Worm (Caenorhabditis elegans) whole organism, L3 larva: ENCODE measurements around the gene phf-33.
A peak's percentile ranks its signal among the peaks of the same experiment; 100 is the strongest.

Experiments used
- R02D3.7 ChIP-seq: fragments of 150-350 bp; optimal IDR thresholded peaks from 2 replicates; lab custom pipeline; 2014; ENCODE audit warnings: missing biosample characterization, missing genetic modification characterization
- aly-2 ChIP-seq: fragments of 150-350 bp; optimal IDR thresholded peaks from 2 replicates; lab custom pipeline; 2014; ENCODE audit warnings: missing biosample characterization, missing genetic modification characterization
- ama-1 ChIP-seq: fragments of 150-350 bp; optimal IDR thresholded peaks from 2 replicates; lab custom pipeline; 2018
- ceh-28 ChIP-seq: fragments of 150-350 bp; optimal IDR thresholded peaks from 2 replicates; lab custom pipeline; 2014; ENCODE audit warnings: missing biosample characterization, missing genetic modification reagents, missing genetic modification characterization
- ceh-82 ChIP-seq: fragments of 150-350 bp; optimal IDR thresholded peaks from 2 replicates; lab custom pipeline; 2014; ENCODE audit warnings: missing biosample characterization, missing genetic modification characterization
- daf-12 ChIP-seq: fragments of 150-350 bp; optimal IDR thresholded peaks from 2 replicates; lab custom pipeline; 2014; ENCODE audit warnings: missing biosample characterization, missing genetic modification reagents, missing genetic modification characterization
- egl-27 ChIP-seq: sonication (generic microtip); optimal IDR thresholded peaks from 4 replicates; lab custom pipeline; 2017; ENCODE audit warnings: missing biosample characterization, missing genetic modification reagents, missing genetic modification characterization
- egl-5 ChIP-seq: fragments of 150-350 bp; optimal IDR thresholded peaks from 2 replicates; lab custom pipeline; 2017; ENCODE audit warnings: missing biosample characterization, missing genetic modification reagents, missing genetic modification characterization, inconsistent platforms
- elt-1 ChIP-seq: fragments of 150-350 bp; optimal IDR thresholded peaks from 2 replicates; lab custom pipeline; 2014; ENCODE audit warnings: missing biosample characterization, missing genetic modification characterization
- elt-2 ChIP-seq: sonication (generic microtip); optimal IDR thresholded peaks from 2 replicates; lab custom pipeline; 2016; ENCODE audit warnings: missing genetic modification reagents, mild to moderate bottlenecking, missing genetic modification characterization, missing compliant biosample characterization
- elt-3 ChIP-seq, 3 experiments: fragments of 150-350 bp in 1 of 3; sonication (generic microtip) in 2 of 3; optimal IDR thresholded peaks; 2 replicates in 2 of 3; 4 replicates in 1 of 3; lab custom pipeline; 2014 to 2017; ENCODE audit warnings: missing biosample characterization in 3 of 3, missing genetic modification characterization in 3 of 3
- eor-1 ChIP-seq, 2 experiments: fragments of 150-350 bp; optimal IDR thresholded peaks; 2 replicates each; lab custom pipeline; 2014 to 2018; ENCODE audit warnings: missing biosample characterization in 2 of 2, missing genetic modification characterization in 2 of 2
- fkh-10 ChIP-seq: sonication (generic microtip); optimal IDR thresholded peaks from 2 replicates; lab custom pipeline; 2017; ENCODE audit warnings: missing biosample characterization, missing genetic modification reagents, missing genetic modification characterization
- fkh-2 ChIP-seq: fragments of 150-350 bp; optimal IDR thresholded peaks from 2 replicates; lab custom pipeline; 2014; ENCODE audit warnings: missing biosample characterization, missing genetic modification reagents, missing genetic modification characterization
- fos-1 ChIP-seq: fragments of 150-350 bp; optimal IDR thresholded peaks from 2 replicates; lab custom pipeline; 2014; ENCODE audit warnings: missing biosample characterization, missing genetic modification characterization
- lin-39 ChIP-seq: fragments of 150-350 bp; optimal IDR thresholded peaks from 2 replicates; lab custom pipeline; 2018; ENCODE audit warnings: missing biosample characterization, missing genetic modification reagents, missing genetic modification characterization
- lsy-12 ChIP-seq: sonication (generic microtip); optimal IDR thresholded peaks from 2 replicates; lab custom pipeline; 2016; ENCODE audit warnings: mild to moderate bottlenecking, missing genetic modification characterization, missing compliant biosample characterization
- nfya-1 ChIP-seq: sonication (generic microtip); optimal IDR thresholded peaks from 2 replicates; lab custom pipeline; 2017; ENCODE audit warnings: missing genetic modification characterization, mild to moderate bottlenecking, missing compliant biosample characterization, antibody characterized with exemption, moderate library complexity; ENCODE audit not compliant: insufficient read depth
- nhr-11 ChIP-seq: fragments of 150-350 bp; optimal IDR thresholded peaks from 2 replicates; lab custom pipeline; 2014; ENCODE audit warnings: missing biosample characterization, missing genetic modification characterization
- nhr-12 ChIP-seq: fragments of 150-350 bp; optimal IDR thresholded peaks from 2 replicates; lab custom pipeline; 2014; ENCODE audit warnings: missing biosample characterization, missing genetic modification characterization
- nhr-23 ChIP-seq: fragments of 150-350 bp; optimal IDR thresholded peaks from 2 replicates; lab custom pipeline; 2014; ENCODE audit warnings: missing biosample characterization, missing genetic modification reagents, missing genetic modification characterization
- nhr-25 ChIP-seq: sonication (generic microtip); optimal IDR thresholded peaks from 2 replicates; lab custom pipeline; 2017; ENCODE audit warnings: missing biosample characterization, missing genetic modification characterization
- nhr-28 ChIP-seq: fragments of 150-350 bp; optimal IDR thresholded peaks from 2 replicates; lab custom pipeline; 2014; ENCODE audit warnings: missing biosample characterization, missing genetic modification characterization
- nhr-76 ChIP-seq: fragments of 150-350 bp; sonication (generic microtip); optimal IDR thresholded peaks from 5 replicates; lab custom pipeline; 2014; ENCODE audit warnings: missing biosample characterization, missing genetic modification characterization
- nhr-77 ChIP-seq: fragments of 150-350 bp; optimal IDR thresholded peaks from 2 replicates; lab custom pipeline; 2014; ENCODE audit warnings: missing biosample characterization, missing genetic modification characterization
- pha-4 ChIP-seq: fragments of 150-350 bp; optimal IDR thresholded peaks from 2 replicates; lab custom pipeline; 2014; ENCODE audit warnings: missing biosample characterization, missing genetic modification reagents, missing genetic modification characterization
- pqm-1 ChIP-seq: fragments of 150-350 bp; optimal IDR thresholded peaks from 2 replicates; lab custom pipeline; 2017; ENCODE audit warnings: missing biosample characterization, missing genetic modification characterization, inconsistent platforms
- sea-2 ChIP-seq: fragments of 150-350 bp; sonication (generic microtip); optimal IDR thresholded peaks from 4 replicates; lab custom pipeline; 2014; ENCODE audit warnings: missing biosample characterization, missing genetic modification reagents, missing genetic modification characterization
- unc-62 ChIP-seq: fragments of 150-350 bp; sonication (generic microtip); optimal IDR thresholded peaks from 4 replicates; lab custom pipeline; 2014; ENCODE audit warnings: missing biosample characterization, missing genetic modification reagents, missing genetic modification characterization
- zag-1 ChIP-seq: fragments of 150-350 bp; optimal IDR thresholded peaks from 2 replicates; lab custom pipeline; 2014; ENCODE audit warnings: missing biosample characterization, missing genetic modification characterization
- ztf-4 ChIP-seq: fragments of 150-350 bp; optimal IDR thresholded peaks from 2 replicates; lab custom pipeline; 2014; ENCODE audit warnings: missing biosample characterization, missing genetic modification characterization

The phf-33 gene

DNA sequence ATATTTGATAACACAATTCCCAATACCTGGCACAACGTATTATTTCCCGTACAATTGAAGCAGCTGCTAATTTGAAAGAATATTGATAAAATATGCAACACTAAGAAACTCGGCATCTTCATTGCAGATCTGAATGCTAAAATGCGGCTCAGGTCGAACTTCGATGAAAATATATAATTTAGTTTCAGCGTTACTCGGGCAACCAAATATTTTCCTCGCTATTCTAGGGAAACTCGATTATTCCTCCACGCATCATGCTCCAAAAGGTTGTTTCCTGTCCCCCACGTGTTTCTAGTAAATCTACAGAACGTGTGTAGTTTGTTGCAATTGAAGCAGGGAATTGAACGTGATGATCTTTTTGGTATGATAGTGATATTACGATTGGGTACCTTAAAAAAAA, 29.7 kb downstream of the phf-33 start:
- TF ChIP-seq nhr-25, result no peak
- no peak for TF ChIP-seq pha-4 (tag; lab: Kevin White, UChicago)
- no peak for TF ChIP-seq R02D3.7 (tag; lab: Kevin White, UChicago)
- TF ChIP-seq ztf-4 (tag; lab: Kevin White, UChicago), result no peak
- TF ChIP-seq nhr-76 (tag; lab: Kevin White, UChicago), result no peak
- TF ChIP-seq nhr-11, result no peak
- TF ChIP-seq eor-1 (tag; optimal IDR thresholded peaks at IDR 0.05; lab: Kevin White, UChicago), result no peak
- no peak for TF ChIP-seq lsy-12 (tag; lab: Kevin White, UChicago)
- TF ChIP-seq nhr-12 (tag; lab: Kevin White, UChicago), result no peak
- TF ChIP-seq unc-62 (GFP tag; lab: Kevin White, UChicago), result no peak
- TF ChIP-seq fkh-2, result no peak
- no peak for TF ChIP-seq daf-12
- TF ChIP-seq aly-2 (tag; lab: Kevin White, UChicago), result no peak
- TF ChIP-seq egl-27 (tag; lab: Kevin White, UChicago), result no peak
- no peak for TF ChIP-seq nfya-1 (tag; lab: Kevin White, UChicago)
- TF ChIP-seq fos-1 (tag; lab: Kevin White, UChicago), result no peak
- TF ChIP-seq lin-39 (tag; lab: Kevin White, UChicago), result no peak

DNA sequence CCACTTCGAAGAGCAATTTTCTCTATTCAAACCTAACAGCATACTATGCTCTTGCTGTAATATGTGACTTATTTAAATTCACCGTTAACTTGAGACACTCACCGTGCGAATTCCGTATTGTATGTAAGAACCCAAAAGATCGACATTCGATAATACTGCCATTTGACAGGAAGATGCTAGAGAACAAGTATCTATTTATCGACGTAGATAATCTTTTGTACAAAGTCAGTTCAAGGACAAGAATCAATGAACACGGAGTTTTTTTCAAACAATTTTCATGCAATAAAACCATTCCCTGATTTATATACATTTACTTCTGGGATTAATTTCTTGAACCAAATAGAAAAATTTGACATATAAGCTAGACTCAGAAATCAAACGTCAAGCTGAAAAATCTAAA, 30.5 kb downstream of the phf-33 start, which contains the start of gene K08H2.7:
Gene K08H2.7 (minus strand): TSS at position 173 of the 400 bp plus-strand sequence.
- peak; percentile 20 for TF ChIP-seq nhr-23 (tag; lab: Kevin White, UChicago)
- TF ChIP-seq nhr-25, result peak; percentile 70
- TF ChIP-seq R02D3.7 (tag; lab: Kevin White, UChicago), result no peak
- TF ChIP-seq elt-1 (tag; lab: Kevin White, UChicago), result peak; percentile 97

DNA sequence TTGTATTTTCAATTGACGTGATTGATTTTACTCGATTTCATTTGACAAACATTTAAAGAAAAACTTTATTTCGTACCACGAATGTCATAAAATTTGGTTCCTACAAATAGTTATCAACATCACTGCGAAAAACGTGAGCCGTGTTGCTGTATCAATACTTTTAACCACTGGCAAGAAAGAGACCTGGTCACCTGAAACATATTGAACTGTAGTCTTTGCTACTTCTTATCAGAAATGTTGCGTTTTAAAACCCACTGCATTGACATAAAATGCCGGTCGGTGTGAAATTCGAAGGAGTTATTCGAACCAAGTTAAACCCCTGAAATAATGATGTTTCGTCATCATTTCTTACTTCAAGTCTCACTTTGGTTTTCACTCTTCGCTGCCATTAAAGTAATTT, 31.2 kb downstream of the phf-33 start:
- TF ChIP-seq lsy-12 (tag; lab: Kevin White, UChicago) (no peak), elt-2 (tag; lab: Kevin White, UChicago) (peak; percentile 69), pqm-1 (tag; lab: Kevin White, UChicago) (peak; percentile 41)

DNA sequence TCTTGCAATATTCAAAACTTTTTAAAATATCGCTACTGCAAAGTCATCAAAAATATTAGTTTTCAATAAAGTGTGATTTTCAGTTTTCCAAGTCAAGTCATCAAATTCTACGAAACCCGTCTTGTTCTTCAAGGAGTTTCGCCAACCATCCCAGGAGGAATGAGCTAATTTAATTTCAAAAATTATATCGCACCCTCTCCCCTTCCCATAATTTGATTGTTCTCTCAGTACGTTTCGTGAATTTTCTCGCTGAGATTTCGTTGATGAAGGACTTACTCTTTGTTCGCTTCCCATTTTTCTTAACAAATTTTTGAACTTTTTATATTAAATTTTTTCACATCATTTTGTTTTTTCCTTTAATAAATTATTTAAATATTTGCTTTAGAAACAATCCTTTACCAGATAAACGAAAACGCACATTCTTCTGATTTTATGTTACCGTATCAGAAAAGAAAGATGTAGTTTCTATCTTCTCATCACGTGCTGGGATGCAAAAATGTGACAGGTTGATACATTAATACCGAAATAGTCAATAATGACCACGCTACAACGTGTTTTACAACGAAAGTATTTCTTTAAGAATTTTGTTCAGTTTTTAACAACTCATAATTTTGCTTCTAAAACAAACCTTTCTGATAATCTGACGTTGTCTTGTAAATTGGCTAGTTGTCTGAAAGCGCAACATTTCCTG, 32.0 kb downstream of the phf-33 start:
- TF ChIP-seq elt-2 (tag; lab: Kevin White, UChicago), result peak; percentile 2
- no peak for TF ChIP-seq eor-1 (tag; optimal IDR thresholded peaks at IDR 0.05; lab: Kevin White, UChicago)
- TF ChIP-seq pha-4 (tag; lab: Kevin White, UChicago), result peak; percentile 2
- TF ChIP-seq ceh-82 (tag; lab: Kevin White, UChicago), result no peak
- peak; percentile 28 for TF ChIP-seq pqm-1 (tag; lab: Kevin White, UChicago)
- TF ChIP-seq fkh-10, result no peak
- TF ChIP-seq ceh-28 (tag; lab: Kevin White, UChicago), result no peak
- TF ChIP-seq nhr-23 (tag; lab: Kevin White, UChicago), result peak; percentile 12
- TF ChIP-seq, all 47 proteins: peak for 4

DNA sequence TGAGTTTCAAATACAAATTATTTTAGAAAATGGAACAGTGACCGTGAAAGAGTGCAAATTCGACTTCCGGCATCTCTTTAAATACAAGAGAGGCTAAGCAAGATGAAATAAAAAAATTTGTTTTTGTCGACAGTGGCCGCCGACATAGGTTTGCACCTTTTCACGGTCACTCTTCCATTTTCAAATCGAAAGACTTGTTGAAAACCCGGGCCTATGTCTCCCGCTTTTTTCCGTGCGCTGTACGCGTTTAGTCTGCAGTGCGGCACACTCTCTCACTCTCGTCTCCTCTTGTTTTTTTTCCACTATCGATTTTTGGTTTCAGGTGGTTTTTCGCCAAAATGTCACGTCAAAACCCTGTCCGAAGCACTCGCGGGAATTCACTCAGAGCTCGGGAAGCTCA, 33.7 kb downstream of the phf-33 start, which contains the start of gene hpl-1:
Gene hpl-1 (plus strand): TSS at position 301 of the 400 bp plus-strand sequence.
- TF ChIP-seq ama-1 (lab: Kevin White, UChicago) (no peak), ceh-28 (tag; lab: Kevin White, UChicago) (peak; percentile 38)

DNA sequence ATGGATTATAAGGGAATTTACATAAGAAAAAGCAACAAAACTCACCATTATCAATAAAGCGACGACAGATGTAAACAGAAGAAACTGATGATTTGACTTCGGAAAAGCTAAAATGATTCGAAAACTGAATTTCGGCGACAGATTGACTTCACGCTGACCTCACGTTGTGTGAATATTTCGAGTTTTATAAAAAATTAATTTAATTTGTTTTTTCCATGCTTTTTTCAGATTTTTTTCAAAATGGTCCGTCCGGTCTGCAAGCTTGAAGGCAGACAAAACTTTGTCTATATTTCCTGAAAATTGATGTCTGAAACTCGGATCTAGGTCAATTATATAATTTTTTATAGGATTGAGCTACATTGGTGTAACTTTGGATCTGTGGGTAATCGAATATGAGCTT, 36.5 kb downstream of the phf-33 start, which contains the start of gene K08H2.5:
Gene K08H2.5 (minus strand): TSS at position 101 of the 400 bp plus-strand sequence.
- TF ChIP-seq lin-39 (tag; lab: Kevin White, UChicago) (no peak), egl-5 (no peak), sea-2 (no peak), nfya-1 (tag; lab: Kevin White, UChicago) (no peak)

DNA sequence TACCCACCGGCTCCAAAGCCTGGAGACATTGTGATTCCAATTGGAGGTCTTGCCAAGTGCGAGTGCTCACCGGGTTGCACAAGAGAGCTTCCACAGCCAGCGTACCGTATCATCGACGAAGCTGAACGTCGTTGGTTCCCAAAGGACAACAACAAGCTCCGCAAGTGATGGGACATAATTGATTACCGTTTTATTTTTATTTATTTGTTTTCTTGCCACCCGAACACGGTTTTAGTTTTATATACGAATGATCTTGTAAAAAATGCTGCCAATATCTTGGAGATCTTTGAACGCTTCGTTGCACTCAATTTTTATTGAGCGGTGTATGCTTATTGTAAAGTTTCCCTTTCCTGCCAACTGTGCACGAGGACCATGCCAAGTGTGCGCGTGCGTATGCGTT, 40.6 kb downstream of the phf-33 start, which contains the start of gene K08H2.4:
Gene K08H2.4 (plus strand): TSS at position 301 of the 400 bp plus-strand sequence.
- TF ChIP-seq sea-2 (no peak), unc-62 (GFP tag; lab: Kevin White, UChicago) (no peak), fos-1 (tag; lab: Kevin White, UChicago) (no peak), nhr-28 (tag; lab: Kevin White, UChicago) (no peak), nfya-1 (tag; lab: Kevin White, UChicago) (no peak), aly-2 (tag; lab: Kevin White, UChicago) (no peak), lin-39 (tag; lab: Kevin White, UChicago) (no peak), zag-1 (tag; lab: Kevin White, UChicago) (no peak), nhr-77 (tag; lab: Kevin White, UChicago) (no peak), ama-1 (lab: Kevin White, UChicago) (no peak), elt-3 (tag; optimal IDR thresholded peaks at IDR 0.05; lab: Kevin White, UChicago) (no peak), nhr-76 (tag; lab: Kevin White, UChicago) (no peak), nhr-11 (no peak)
